Worm (Caenorhabditis elegans) whole organism, L4/young adult: ENCODE data around the gene F46F5.14.
A peak's percentile ranks its signal among the peaks of the same experiment; 100 is the strongest.

Experiments used
- W03F9.2 ChIP-seq: fragments of 150-350 bp; optimal IDR thresholded peaks from 2 replicates; lab custom pipeline; 2014; ENCODE audit warnings: missing biosample characterization, missing genetic modification characterization
- dao-5 ChIP-seq: sonication (generic microtip); optimal IDR thresholded peaks from 2 replicates; lab custom pipeline; 2016; ENCODE audit warnings: missing genotype, missing genetic modification characterization, moderate library complexity, missing compliant biosample characterization
- him-1 ChIP-seq: sonication (generic microtip); optimal IDR thresholded peaks from 2 replicates; lab custom pipeline; 2016; ENCODE audit warnings: missing genotype, missing genetic modification reagents, missing genetic modification characterization, missing compliant biosample characterization

The F46F5.14 gene

DNA sequence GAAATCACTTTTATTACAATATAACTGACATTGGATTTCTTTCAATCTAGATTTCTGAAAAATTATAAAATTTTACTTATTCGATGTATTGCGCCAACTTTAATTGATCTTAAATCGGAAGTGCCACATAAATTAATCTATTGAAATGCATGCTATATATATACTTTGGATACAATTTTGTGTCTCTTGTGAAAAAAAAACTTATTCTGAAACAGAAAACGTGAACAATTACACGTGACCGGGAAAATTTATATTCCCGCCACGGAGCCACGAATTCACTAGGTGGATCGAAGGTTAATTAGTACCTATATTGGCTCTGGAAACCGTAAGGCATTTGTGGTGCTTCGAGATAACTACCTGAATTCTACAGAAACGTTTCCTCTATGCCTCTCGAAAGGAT is at the start of gene F46F5.14:
Gene F46F5.14, plus strand, starts transcription at position 301 of the 400 bp plus-strand sequence.
- TF ChIP-seq him-1 (tag; lab: Kevin White, UChicago) (no peak), dao-5 (tag; lab: Kevin White, UChicago) (no peak), W03F9.2 (tag; lab: Kevin White, UChicago) (no peak)

DNA sequence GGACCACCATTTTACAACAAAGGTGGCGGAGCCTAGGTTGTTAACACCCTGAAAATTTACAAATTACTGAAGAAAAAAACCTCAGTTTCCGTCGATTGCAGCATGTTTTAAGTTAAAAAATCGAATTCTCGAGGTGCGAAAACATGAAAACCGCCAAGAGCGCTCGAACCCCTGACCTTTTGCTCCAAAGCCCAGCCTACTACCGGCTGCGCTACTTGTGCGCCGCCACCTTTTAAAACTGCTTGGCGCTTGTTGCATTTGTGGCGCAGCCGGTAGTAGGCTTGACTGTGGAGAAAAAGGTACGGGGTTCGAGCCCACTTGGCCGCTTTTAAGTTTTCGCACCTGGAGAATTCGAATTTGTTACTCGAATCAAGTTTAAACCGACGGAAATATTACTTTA is 49.6 kb upstream of the F46F5.14 start, which contains the start of gene snt-6:
Gene snt-6, minus strand, starts transcription at position 58 of the 400 bp plus-strand sequence.
- no peak for TF ChIP-seq W03F9.2 (tag; lab: Kevin White, UChicago)

DNA sequence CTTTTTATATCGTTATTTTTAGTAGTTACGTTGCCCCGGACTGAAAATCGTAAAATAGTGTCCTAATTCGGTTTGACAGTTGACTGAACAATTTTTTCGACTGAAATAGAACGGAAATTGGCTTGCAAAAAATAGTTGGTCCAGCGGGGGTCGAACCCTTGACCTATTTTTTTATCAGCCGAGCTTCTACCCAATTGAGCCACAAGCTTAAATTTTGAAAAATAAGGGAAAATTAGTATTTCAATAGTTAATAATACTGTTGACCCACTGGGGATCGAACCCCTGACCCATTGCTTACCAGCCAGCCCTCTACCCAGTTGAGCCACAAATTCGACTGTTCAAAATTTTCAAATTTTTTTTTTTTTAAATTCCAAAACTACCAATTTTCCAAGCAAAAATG is 48.0 kb upstream of the F46F5.14 start:
- TF ChIP-seq him-1 (tag; lab: Kevin White, UChicago) (no peak), dao-5 (tag; lab: Kevin White, UChicago) (no peak), W03F9.2 (tag; lab: Kevin White, UChicago) (no peak)

DNA sequence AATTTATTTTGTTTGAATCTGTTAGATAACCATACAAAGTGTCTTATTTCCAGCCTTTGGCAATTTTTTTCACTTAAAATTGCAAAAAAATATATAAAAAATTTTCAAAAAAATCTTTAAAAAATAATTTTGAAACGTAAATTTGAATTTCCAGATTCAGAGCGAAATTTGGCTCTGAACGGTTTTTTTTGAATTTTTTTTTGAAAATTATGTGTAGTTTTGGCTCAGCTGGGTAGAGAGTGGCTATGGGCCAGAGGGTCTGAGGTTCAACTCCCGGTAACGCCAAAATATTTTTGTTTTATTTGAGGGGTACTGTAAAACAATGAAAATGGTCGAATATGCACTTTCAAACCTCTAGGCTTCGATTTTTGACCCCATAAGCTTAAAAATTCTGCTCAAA is 46.3 kb upstream of the F46F5.14 start:
- TF ChIP-seq him-1 (tag; lab: Kevin White, UChicago): no peak
- no peak for TF ChIP-seq W03F9.2 (tag; lab: Kevin White, UChicago)
- no peak for TF ChIP-seq dao-5 (tag; lab: Kevin White, UChicago)

DNA sequence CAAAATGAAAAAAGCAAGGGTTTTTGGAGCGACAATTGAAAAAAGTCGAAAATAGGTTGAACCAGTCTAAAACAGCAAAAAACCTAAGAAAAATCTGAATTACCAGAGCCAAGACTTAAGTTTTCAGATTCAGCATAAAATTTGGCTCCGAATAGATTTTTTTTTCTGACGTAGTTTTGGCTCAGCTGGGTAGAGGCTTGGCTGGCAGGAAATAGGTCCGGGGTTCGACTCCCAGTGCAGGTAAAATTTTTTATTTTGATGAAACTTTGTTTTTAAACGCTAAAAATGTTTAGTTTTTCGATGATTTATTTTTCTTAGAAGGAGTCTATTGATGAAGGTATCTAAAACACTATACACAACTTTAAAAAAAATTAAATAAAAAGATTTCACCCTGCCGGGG is 44.8 kb upstream of the F46F5.14 start:
- no peak for TF ChIP-seq him-1 (tag; lab: Kevin White, UChicago)
- no peak for TF ChIP-seq dao-5 (tag; lab: Kevin White, UChicago)
- no peak for TF ChIP-seq W03F9.2 (tag; lab: Kevin White, UChicago)

DNA sequence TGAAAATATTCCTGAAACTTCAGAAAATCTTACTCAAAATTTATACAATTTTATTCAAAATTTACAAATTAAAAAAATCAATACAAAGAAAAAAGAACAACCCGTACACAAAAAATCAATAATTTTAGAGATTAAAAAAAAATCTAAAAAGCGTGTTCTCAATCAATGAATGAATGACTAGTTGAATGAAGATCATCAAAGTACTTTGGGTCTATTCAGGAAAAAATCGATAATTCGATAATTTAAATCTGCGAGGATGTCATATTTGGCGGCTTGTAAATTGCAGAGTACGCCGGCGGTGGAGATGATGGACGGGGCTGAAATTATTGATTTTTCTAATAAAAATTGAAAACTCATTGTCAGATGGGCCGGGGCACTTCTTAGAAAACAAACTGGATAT is 43.6 kb upstream of the F46F5.14 start:
- TF ChIP-seq dao-5 (tag; lab: Kevin White, UChicago) (no peak), W03F9.2 (tag; lab: Kevin White, UChicago) (no peak), him-1 (tag; lab: Kevin White, UChicago) (no peak)

DNA sequence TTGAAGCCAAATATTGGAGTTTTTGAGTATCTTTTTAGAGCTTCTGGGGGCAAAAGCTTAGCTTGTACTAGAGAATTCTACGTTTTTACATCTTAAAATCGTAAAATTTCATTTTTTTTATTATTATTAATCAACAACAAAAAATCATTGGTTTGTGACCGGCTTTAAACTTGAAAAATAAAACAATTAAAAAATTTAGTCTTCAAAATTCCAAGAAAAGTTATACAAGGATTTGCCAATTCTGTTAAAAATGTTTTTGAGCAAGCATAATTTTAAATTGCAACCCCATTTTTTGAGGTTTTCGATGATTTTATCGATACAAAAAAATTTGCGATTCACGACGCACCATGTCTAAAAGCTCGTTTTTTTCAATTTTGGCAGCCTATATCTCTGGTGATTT is 42.6 kb upstream of the F46F5.14 start:
- TF ChIP-seq dao-5 (tag; lab: Kevin White, UChicago) (no peak), him-1 (tag; lab: Kevin White, UChicago) (no peak), W03F9.2 (tag; lab: Kevin White, UChicago) (no peak)

DNA sequence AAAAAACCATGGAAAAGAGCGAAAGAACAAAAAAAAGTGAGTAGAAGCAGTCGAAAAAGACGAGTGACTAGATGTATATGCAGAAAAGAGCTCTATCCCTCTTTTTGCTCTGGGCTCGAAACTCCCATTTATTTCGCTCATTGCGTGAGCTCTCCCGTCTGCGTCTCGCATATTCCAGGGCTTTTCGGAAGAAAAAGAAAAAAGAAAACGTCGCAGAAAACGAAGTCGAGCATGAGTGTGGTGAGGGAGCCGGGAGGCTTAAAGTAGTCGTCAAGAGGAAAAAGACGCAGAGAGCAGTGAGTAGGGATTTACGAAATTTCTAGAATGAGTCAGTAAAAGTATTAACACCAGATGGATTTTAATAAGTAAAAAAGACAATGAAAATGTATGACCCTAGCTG is 40.0 kb upstream of the F46F5.14 start:
- TF ChIP-seq him-1 (tag; lab: Kevin White, UChicago) (peak; percentile 79), W03F9.2 (tag; lab: Kevin White, UChicago) (no peak)

DNA sequence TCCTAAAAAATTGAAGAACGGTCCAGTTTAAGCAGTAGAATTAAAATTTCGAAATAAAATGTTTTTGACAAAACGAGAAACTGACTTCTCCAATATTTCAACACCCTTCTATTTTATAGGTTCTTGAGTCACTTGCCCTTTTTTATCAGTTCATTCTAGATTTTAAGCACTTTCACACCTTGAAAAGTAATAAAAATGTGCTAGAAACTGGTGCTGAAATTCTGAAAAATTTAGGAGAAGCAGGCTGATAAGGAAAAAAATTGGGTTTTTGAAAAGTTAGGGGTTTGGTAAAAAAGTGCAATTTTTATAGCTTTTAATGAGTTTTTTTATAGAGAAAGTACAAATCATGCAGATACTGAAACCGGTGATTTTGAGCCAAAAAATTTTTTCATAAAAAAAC is 39.5 kb upstream of the F46F5.14 start:
- TF ChIP-seq W03F9.2 (tag; lab: Kevin White, UChicago) (no peak), him-1 (tag; lab: Kevin White, UChicago) (no peak), dao-5 (tag; lab: Kevin White, UChicago) (no peak)

DNA sequence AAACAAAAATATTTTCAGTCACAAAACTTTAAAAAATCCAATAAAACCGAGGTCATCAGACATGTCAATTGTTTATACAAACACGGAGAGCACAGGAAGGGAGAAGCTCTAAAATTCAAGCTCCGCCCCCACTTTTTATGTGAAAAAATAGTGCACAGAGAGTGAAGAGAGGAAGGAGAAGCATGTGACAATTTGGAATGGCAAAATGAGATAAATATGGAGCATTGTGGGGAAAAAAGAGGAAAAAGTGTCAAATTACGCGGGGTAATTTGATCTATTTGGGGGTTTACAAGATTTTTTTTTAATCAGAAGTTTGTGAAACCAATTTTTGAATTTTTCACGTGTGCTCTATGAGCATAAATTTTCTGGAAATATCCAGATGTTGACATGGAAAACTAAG is 36.9 kb upstream of the F46F5.14 start:
- TF ChIP-seq him-1 (tag; lab: Kevin White, UChicago) (no peak), dao-5 (tag; lab: Kevin White, UChicago) (no peak), W03F9.2 (tag; lab: Kevin White, UChicago) (no peak)

DNA sequence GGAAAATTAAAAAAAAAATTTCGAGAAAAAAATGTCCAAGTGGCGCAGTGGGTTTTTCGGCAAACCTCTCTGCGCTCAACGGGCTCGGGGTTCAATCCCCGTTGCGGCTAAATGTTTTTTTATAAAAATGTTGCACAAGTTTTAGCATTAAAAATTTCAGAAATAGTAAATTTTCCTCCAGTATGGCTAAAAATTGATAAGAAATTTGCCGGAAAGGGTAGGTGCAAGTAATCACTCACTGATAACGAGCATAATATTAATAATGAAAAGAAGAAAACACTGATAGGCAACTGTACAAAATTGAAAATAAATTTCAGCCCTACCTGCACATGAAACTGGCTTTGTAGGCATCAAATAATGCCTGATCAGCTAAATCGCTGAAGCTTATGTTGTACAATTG is 35.4 kb upstream of the F46F5.14 start:
- no peak for TF ChIP-seq W03F9.2 (tag; lab: Kevin White, UChicago)
- no peak for TF ChIP-seq dao-5 (tag; lab: Kevin White, UChicago)
- TF ChIP-seq him-1 (tag; lab: Kevin White, UChicago): no peak

DNA sequence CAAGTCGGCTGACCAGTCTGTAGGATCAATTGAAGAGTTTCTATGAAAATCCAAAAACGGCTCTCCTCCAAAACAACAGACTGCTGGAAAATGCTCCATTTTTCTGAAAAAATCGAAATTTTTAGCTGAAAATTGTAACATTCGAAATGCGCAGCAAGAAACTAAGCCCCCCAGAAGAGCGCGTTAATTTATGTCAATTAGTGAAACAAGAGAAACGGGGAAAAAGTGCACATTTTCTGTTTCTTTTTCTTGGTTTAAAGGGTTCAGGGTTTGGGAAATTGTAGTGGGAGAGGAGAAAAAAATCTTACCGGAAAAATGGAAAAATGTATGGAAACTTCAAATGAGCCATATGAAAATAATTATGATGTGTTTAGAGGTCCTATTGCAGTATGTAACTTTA is 34.6 kb upstream of the F46F5.14 start, which contains the start of gene C08G5.7:
Gene C08G5.7, minus strand, starts transcription at position 101 of the 400 bp plus-strand sequence.
- no peak for TF ChIP-seq W03F9.2 (tag; lab: Kevin White, UChicago)
- TF ChIP-seq him-1 (tag; lab: Kevin White, UChicago): no peak
- no peak for TF ChIP-seq dao-5 (tag; lab: Kevin White, UChicago)

DNA sequence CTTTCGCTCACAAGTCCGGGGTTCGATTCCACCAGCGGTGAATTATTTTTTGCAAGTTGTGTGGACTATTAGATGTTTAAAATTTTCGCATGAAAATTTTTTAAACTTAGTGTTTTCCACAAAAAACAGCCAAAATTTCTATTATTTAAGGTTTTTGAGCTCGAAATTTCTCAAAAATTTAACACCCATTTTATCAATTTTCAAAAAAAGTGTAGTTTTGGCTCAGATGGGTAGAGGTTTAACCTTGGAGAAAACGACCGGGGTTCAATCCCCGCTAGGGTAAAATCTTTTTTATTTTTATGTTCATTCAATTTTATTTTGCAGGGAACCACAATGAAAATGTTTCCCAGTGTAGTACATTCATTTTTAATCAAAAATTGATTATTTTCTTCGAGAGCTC is 30.6 kb upstream of the F46F5.14 start:
- TF ChIP-seq dao-5 (tag; lab: Kevin White, UChicago): no peak
- no peak for TF ChIP-seq W03F9.2 (tag; lab: Kevin White, UChicago)
- no peak for TF ChIP-seq him-1 (tag; lab: Kevin White, UChicago)

DNA sequence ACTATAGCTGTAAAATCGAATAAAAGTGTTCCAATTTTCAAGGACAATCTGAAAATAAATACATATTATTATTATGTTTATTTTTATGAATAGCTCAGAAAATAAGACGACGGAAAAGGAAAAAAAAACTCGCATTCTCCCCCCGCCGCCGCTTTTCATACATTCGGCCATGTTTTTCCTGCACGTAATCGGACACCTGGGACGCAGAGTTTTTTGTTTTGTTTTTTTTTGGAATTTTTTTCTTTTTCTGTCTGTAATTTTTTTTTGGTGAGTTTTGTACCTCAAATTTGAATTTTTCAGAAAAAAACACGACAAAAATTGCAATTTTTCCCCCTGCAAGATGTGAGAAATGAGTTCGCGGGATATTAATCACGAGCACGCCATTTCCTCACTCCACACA is 29.5 kb upstream of the F46F5.14 start, which contains the start of gene C08G5.6:
Gene C08G5.6, plus strand, starts transcription at position 301 of the 400 bp plus-strand sequence.
- TF ChIP-seq dao-5 (tag; lab: Kevin White, UChicago) (no peak), W03F9.2 (tag; lab: Kevin White, UChicago) (no peak), him-1 (tag; lab: Kevin White, UChicago) (no peak)

DNA sequence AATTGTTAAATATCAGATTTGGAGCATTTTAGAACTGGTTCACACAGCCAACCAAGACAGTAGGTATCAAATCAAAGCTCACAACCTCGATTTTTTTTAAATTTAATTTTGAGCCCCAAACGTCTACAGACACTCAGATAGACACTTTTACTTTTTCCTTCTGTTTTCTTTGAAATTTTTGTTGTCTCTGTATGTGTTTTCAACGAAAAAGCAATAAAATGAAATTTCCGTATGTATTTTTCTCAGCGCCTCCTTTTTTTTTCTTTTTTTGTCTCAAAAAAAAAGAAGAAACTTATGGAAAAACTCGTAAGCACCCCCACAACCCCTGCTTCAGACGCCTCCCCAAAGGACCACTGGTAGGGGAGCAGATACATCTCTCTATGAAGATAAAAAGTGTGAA is 26.0 kb upstream of the F46F5.14 start:
- TF ChIP-seq him-1 (tag; lab: Kevin White, UChicago) (no peak), W03F9.2 (tag; lab: Kevin White, UChicago) (no peak), dao-5 (tag; lab: Kevin White, UChicago) (no peak)
